Fruit fly (Drosophila melanogaster) whole organism, prepupa: ENCODE data around the gene Sgs5bis.

Source experiments
- CG11902 ChIP-seq: fragments of 200-800 bp; sonication (Bioruptor generic); optimal IDR thresholded peaks from 3 replicates; lab custom pipeline; 2016; ENCODE audit warnings: missing biosample characterization, missing genetic modification characterization
- CG15336 ChIP-seq: fragments of 200-800 bp; sonication (Bioruptor generic); IDR thresholded peaks from 2 replicates; pipeline ENCODE4 v1.3.6; 2022; ENCODE audit warnings: missing biosample characterization, missing genetic modification characterization
- Hr39 ChIP-seq: fragments of 200-800 bp; sonication (Bioruptor generic); optimal IDR thresholded peaks from 2 replicates; lab custom pipeline; 2016; ENCODE audit warnings: missing biosample characterization, missing genetic modification characterization
- OdsH ChIP-seq: fragments of 200-800 bp; sonication (Bioruptor generic); optimal IDR thresholded peaks from 3 replicates; lab custom pipeline; 2016; ENCODE audit warnings: missing biosample characterization, missing genetic modification characterization

dm6 chr3R:17617121-17617975 lies 23.2 kb downstream of the Sgs5bis start:
- TF ChIP-seq CG15336 (GFP tag; lab: Robert Waterston, UW) = peak; percentile 55; the same call in 1 of the 2 replicates
- no peak for TF ChIP-seq OdsH (GFP tag; lab: Kevin White, UChicago)
- TF ChIP-seq CG11902 (GFP tag; lab: Kevin White, UChicago) = no peak
- peak; percentile 48 for TF ChIP-seq Hr39 (GFP tag; lab: Kevin White, UChicago)
